Worm (Caenorhabditis elegans) whole organism, L3 larva: ENCODE results near the gene sra-36.

ENCODE experiments used
- ceh-82 ChIP-seq: fragments of 150-350 bp; optimal IDR thresholded peaks from 2 replicates; lab custom pipeline; 2014; ENCODE audit warnings: missing biosample characterization, missing genetic modification characterization
- eor-1 ChIP-seq, 2 experiments: fragments of 150-350 bp; optimal IDR thresholded peaks; 2 replicates each; lab custom pipeline; 2014 to 2018; ENCODE audit warnings: missing biosample characterization in 2 of 2, missing genetic modification characterization in 2 of 2
- nhr-237 ChIP-seq: fragments of 150-350 bp; optimal IDR thresholded peaks from 2 replicates; lab custom pipeline; 2014; ENCODE audit warnings: missing biosample characterization, missing genetic modification characterization
- nhr-76 ChIP-seq: fragments of 150-350 bp; sonication (generic microtip); optimal IDR thresholded peaks from 5 replicates; lab custom pipeline; 2014; ENCODE audit warnings: missing biosample characterization, missing genetic modification characterization
- nhr-77 ChIP-seq: fragments of 150-350 bp; optimal IDR thresholded peaks from 2 replicates; lab custom pipeline; 2014; ENCODE audit warnings: missing biosample characterization, missing genetic modification characterization
- unc-39 ChIP-seq: sonication (generic microtip); optimal IDR thresholded peaks from 4 replicates; lab custom pipeline; 2017; ENCODE audit warnings: missing biosample characterization, missing genetic modification characterization
- unc-62 ChIP-seq: fragments of 150-350 bp; sonication (generic microtip); optimal IDR thresholded peaks from 4 replicates; lab custom pipeline; 2014; ENCODE audit warnings: missing biosample characterization, missing genetic modification reagents, missing genetic modification characterization
- ztf-11 ChIP-seq: fragments of 150-350 bp; optimal IDR thresholded peaks from 2 replicates; lab custom pipeline; 2014; ENCODE audit warnings: missing biosample characterization, missing genetic modification characterization

DNA sequence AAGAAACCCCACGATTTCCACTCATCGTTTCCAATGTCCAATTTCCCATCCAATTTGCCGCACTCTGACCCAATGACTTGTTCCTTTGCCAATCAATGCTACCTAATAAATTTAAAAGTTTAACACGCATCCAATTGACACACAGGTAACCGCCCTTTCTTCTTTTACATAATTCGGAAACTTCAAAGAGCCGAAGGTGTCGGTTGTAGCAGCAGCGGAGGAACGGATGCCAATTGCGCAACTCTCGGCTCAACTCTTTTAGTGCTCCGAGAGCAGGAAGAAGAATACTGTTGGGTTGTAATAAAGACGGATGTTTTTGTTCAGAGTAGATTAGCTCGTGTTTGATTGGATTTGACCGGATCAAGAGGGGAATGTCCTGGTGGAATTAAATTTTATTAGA lies 23.3 kb downstream of the sra-36 start:
- TF ChIP-seq nhr-77 (no peak), ztf-11 (tag; lab: Kevin White, UChicago) (no peak), eor-1 (tag; optimal IDR thresholded peaks at IDR 0.05; lab: Kevin White, UChicago) (no peak), ceh-82 (tag; lab: Kevin White, UChicago) (no peak), unc-62 (GFP tag; lab: Kevin White, UChicago) (no peak), nhr-237 (tag; lab: Kevin White, UChicago) (no peak), unc-39 (tag; lab: Kevin White, UChicago) (no peak), nhr-76 (tag; lab: Kevin White, UChicago) (no peak)
